Worm (Caenorhabditis elegans): Measurements from ENCODE around the gene C52B11.5.

The C52B11.5 gene

DNA sequence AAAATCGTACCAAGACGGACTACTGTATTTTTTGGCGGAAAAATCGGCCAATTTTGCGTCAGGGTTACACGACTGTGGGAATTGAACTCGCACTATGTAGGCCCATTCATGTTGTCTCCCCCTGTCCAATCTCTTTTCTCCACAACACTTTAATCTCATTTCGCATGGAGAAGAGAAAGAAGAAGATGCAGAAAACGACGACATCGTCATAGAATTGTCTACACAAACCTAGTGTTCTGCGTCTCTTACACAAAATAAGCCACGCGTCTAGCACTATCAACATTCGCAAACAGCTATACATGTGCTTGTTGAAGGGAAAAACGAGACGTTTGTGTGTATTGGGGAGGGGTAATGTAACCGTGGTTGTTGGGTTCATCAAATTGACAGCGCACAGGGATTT is 50.4 kb downstream of the C52B11.5 start (continued):
- no peak for TF ChIP-seq mdt-29 (GFP tag; IDR thresholded peaks at IDR 0.05)
- TF ChIP-seq cey-2 (tag; optimal IDR thresholded peaks at IDR 0.05; ENCODE audit: borderline replicate concordance, insufficient read depth), result no peak
